Worm (Caenorhabditis elegans): Measurements from ENCODE around the gene oac-22.

oac-22 gene

ce11 chrIV:3859552-3859951 is 25.9 kb upstream of the oac-22 start:
- no peak for TF ChIP-seq dao-5 (tag; optimal IDR thresholded peaks at IDR 0.05)
- no peak for TF ChIP-seq him-1 (tag; optimal IDR thresholded peaks at IDR 0.05)
- TF ChIP-seq W03F9.2 (tag; optimal IDR thresholded peaks at IDR 0.05): no peak

- TF ChIP-seq W03F9.2 (tag; optimal IDR thresholded peaks at IDR 0.05): no peak
- TF ChIP-seq him-1 (tag; optimal IDR thresholded peaks at IDR 0.05): no peak
- TF ChIP-seq dao-5 (tag; optimal IDR thresholded peaks at IDR 0.05): no peak
These were observed 25.1 kb upstream of the oac-22 start for ce11 chrIV:3860419-3860818.

DNA sequence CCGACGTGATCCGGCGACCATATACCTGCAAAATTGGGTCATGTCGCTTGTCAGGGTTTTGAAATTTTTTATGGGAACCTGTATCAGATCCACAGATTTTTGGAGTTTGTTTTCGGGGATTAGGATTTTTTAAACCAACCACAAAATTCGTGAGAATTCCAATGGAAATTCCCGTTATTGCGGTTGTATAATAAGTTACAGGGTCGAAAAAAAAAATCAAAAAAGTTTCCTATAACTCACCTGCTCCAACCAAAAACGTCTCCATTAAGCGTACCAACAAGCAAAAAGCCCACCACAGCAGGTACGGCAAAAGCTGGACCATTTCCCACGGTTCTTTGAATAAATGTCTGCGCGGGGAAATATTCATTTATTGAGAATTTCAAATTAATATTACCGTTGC is 22.5 kb upstream of the oac-22 start:
- TF ChIP-seq dao-5 (tag; optimal IDR thresholded peaks at IDR 0.05) (no peak), him-1 (tag; optimal IDR thresholded peaks at IDR 0.05) (no peak), W03F9.2 (tag; optimal IDR thresholded peaks at IDR 0.05) (no peak)

DNA sequence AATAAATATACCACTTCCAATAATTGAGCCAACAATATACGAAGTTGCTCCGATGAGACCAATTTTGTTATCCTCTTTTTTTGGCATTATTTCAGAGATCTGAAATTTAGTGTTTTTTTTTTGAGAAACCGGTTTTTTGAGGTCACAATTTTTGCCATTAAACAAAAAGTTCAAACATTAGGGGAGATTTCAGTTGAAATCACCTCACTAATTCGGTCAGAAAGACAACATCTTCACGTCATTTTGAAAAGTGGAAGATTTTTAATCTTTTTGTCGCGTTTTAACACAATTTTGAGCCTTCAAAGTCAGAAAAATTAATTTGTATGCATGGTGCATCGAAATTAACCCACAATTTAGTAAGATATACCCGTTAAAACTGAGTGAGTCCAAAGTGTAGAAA is 20.5 kb upstream of the oac-22 start, which contains the start of gene aat-8:
Gene aat-8, minus strand, starts transcription at position 101 of the 400 bp plus-strand sequence.
- TF ChIP-seq W03F9.2 (tag; optimal IDR thresholded peaks at IDR 0.05) (no peak), dao-5 (tag; optimal IDR thresholded peaks at IDR 0.05) (no peak), him-1 (tag; optimal IDR thresholded peaks at IDR 0.05) (no peak)

ce11 chrIV:3866018-3866417 is 19.5 kb upstream of the oac-22 start:
- no peak for TF ChIP-seq W03F9.2 (tag; optimal IDR thresholded peaks at IDR 0.05)
- TF ChIP-seq dao-5 (tag; optimal IDR thresholded peaks at IDR 0.05): no peak
- no peak for TF ChIP-seq him-1 (tag; optimal IDR thresholded peaks at IDR 0.05)

ce11 chrIV:3867252-3867651 is 18.2 kb upstream of the oac-22 start, which contains the start of gene F37C4.4:
Gene F37C4.4, plus strand, starts transcription at chrIV:3867309.
- TF ChIP-seq him-1 (tag; optimal IDR thresholded peaks at IDR 0.05) (no peak), W03F9.2 (tag; optimal IDR thresholded peaks at IDR 0.05) (no peak), dao-5 (tag; optimal IDR thresholded peaks at IDR 0.05) (no peak)

DNA sequence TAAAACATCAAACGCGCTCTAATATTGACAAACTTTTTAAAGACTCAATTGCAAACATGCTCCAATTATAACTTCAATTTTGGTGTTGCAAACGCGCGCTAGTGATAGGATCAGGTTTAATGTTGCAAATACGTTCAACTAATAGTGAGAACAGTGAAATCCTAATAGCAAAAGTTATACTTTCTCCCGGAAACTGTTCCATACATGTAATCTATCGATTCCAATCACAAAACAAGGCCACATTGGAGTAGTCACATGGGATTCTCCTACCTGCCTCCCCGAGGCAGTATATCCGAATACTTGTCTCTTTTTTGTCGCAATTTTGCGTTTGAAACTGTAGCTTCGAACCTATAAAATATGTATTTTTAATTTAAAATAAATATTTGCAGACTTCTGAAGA is 15.6 kb upstream of the oac-22 start:
- no peak for TF ChIP-seq W03F9.2 (tag; optimal IDR thresholded peaks at IDR 0.05)
- TF ChIP-seq him-1 (tag; optimal IDR thresholded peaks at IDR 0.05): no peak
- TF ChIP-seq dao-5 (tag; optimal IDR thresholded peaks at IDR 0.05): no peak

ce11 chrIV:3873195-3873594 is 12.3 kb upstream of the oac-22 start:
- no peak for TF ChIP-seq him-1 (tag; optimal IDR thresholded peaks at IDR 0.05)
- no peak for TF ChIP-seq dao-5 (tag; optimal IDR thresholded peaks at IDR 0.05)
- no peak for TF ChIP-seq W03F9.2 (tag; optimal IDR thresholded peaks at IDR 0.05)

ce11 chrIV:3873706-3874105 is 11.8 kb upstream of the oac-22 start, which contains the start of gene F37C4.5:
Gene F37C4.5, minus strand, starts transcription at chrIV:3873806.
- TF ChIP-seq dao-5 (tag; optimal IDR thresholded peaks at IDR 0.05) (no peak), W03F9.2 (tag; optimal IDR thresholded peaks at IDR 0.05) (no peak), him-1 (tag; optimal IDR thresholded peaks at IDR 0.05) (no peak)

DNA sequence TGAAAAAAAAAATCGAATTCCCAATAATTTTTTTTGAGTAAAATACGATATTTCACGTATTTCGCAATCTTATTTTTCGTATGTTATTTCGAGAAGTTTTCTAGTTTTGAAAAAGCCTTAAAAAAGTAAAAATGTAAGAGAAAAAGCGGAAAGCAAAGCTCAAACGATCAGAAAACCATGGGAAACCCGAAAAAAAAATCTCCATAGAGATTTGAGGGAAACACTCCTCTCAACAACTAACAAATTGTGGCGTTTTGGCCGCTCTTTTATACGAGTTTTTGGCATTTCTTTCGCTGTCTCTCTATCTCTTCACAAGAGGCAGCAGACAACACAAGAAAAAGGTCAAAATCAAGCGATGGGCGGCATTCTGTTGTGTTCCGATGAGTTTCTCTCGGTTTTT is 11.1 kb upstream of the oac-22 start:
- TF ChIP-seq him-1 (tag; optimal IDR thresholded peaks at IDR 0.05) (no peak), W03F9.2 (tag; optimal IDR thresholded peaks at IDR 0.05) (no peak), dao-5 (tag; optimal IDR thresholded peaks at IDR 0.05) (no peak)

ce11 chrIV:3875260-3875659 is 10.2 kb upstream of the oac-22 start:
- TF ChIP-seq dao-5 (tag; optimal IDR thresholded peaks at IDR 0.05): no peak
- TF ChIP-seq him-1 (tag; optimal IDR thresholded peaks at IDR 0.05): no peak
- TF ChIP-seq W03F9.2 (tag; optimal IDR thresholded peaks at IDR 0.05): no peak

DNA sequence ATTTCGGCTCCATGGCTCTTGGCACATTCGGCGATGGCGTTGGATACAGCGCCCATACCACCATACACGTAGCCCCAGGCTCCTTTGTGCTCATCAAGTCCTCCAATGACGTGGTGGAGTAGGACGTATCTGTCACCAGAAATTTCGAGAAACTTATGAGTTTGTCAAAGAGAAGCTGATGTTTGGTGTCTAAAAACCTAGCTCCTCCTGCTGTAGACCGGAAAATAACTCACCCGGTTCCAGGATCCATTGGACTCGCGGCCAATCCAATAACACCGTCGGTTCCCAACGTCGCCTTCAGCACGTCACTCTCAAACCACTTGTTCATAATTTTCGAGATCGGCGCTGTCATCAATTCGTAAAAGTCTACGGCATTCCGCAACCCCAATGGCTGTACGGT is 8.5 kb upstream of the oac-22 start:
- TF ChIP-seq dao-5 (tag; optimal IDR thresholded peaks at IDR 0.05) (no peak), him-1 (tag; optimal IDR thresholded peaks at IDR 0.05) (no peak)

DNA sequence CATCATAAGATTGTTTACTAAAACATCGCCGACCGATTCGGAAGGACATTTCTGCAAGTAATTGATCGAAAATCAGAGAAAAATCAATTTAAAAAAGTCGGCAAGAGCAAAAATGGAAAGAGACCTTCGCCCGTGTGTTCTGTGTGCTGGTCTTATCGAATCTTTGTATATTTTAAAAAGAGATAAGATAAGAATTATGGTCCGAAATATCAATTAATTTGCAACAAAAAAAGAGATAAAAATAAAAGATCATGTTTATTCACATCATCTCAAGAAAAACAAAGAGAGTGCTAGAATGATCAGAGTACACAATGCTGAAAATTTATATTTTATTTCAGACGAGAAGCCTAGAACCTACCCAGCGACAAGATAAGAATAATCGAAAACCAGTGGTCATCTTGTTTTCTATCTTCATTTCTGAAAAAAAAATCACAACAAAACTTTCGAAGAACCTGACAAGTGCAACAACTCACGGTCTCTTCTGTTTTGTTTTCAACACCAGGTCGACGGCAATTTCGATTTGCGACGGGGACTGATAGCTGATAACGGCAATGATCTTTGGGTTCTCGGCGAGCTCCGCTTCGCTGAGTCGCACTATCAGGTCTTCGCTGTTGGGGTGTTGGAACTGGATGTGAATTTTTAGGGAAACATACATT is 7.1 kb upstream of the oac-22 start, which contains the start of gene F37C4.6:
Gene F37C4.6, minus strand, starts transcription at position 51 of the 656 bp plus-strand sequence.
- TF ChIP-seq him-1 (tag; optimal IDR thresholded peaks at IDR 0.05) (no peak), dao-5 (tag; optimal IDR thresholded peaks at IDR 0.05) (no peak), W03F9.2 (tag; optimal IDR thresholded peaks at IDR 0.05) (no peak)

- TF ChIP-seq W03F9.2 (tag; optimal IDR thresholded peaks at IDR 0.05): no peak
- no peak for TF ChIP-seq dao-5 (tag; optimal IDR thresholded peaks at IDR 0.05)
- TF ChIP-seq him-1 (tag; optimal IDR thresholded peaks at IDR 0.05): no peak
These were observed 4.3 kb upstream of the oac-22 start, which contains the start of the genes F37C4.8 and oac-23 for ce11 chrIV:3881119-3881518. Gene F37C4.8, minus strand, starts transcription at chrIV:3881219. Gene oac-23, plus strand, starts transcription at chrIV:3881441.

DNA sequence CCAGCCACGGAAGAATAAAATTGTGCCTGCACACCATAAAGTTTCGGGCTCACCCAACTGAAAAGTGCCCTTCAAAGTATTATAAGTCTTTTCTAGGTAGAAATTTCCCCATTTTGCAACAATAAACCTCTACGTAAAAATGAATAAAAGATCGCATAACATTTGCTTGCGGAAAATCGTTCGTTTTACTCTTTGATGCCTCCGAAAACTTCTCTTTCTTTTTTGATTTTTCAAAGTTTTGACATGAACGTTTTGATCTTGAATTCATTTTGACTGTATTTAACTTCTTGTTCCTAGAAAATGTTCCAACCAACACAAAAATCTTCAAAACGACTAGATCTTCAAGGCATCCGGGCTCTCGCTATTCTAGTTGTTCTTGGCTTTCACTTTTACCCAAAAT is 3.5 kb downstream of the oac-22 start, which contains the start of gene oac-21:
Gene oac-21, plus strand, starts transcription at position 301 of the 400 bp plus-strand sequence.
- TF ChIP-seq him-1 (tag; optimal IDR thresholded peaks at IDR 0.05) (no peak), W03F9.2 (tag; optimal IDR thresholded peaks at IDR 0.05) (no peak), dao-5 (tag; optimal IDR thresholded peaks at IDR 0.05) (no peak)
